Fruit fly (Drosophila melanogaster) whole organism, pupa: Measurements from ENCODE around the gene CG5071.

Source experiments
- CG10348 ChIP-seq: fragments of 200-800 bp; sonication (Bioruptor generic); IDR thresholded peaks from 2 replicates; pipeline ENCODE4 v1.3.6; 2022; ENCODE audit warnings: missing biosample characterization, missing genetic modification characterization
- CG12605 ChIP-seq: fragments of 200-800 bp; sonication (Bioruptor generic); IDR thresholded peaks from 2 replicates; pipeline ENCODE4 v1.3.6; 2022; ENCODE audit warnings: missing biosample characterization, missing genetic modification characterization
- CG13204 ChIP-seq: fragments of 200-800 bp; sonication (Bioruptor generic); optimal IDR thresholded peaks from 2 replicates; lab custom pipeline; 2018; ENCODE audit warnings: missing biosample characterization, mild to moderate bottlenecking, missing genetic modification characterization, moderate library complexity
- CG14655 ChIP-seq: fragments of 200-800 bp; sonication (Bioruptor generic); optimal IDR thresholded peaks from 3 replicates; lab custom pipeline; 2017; ENCODE audit warnings: mild to moderate bottlenecking, missing biosample characterization, missing genetic modification reagents, missing genetic modification characterization
- CG15710 ChIP-seq: fragments of 200-800 bp; sonication (Bioruptor generic); optimal IDR thresholded peaks from 2 replicates; lab custom pipeline; 2018; ENCODE audit warnings: missing biosample characterization, mild to moderate bottlenecking, missing genetic modification characterization, moderate library complexity
- CG17806 ChIP-seq: fragments of 200-800 bp; sonication (Bioruptor generic); optimal IDR thresholded peaks from 2 replicates; lab custom pipeline; 2018; ENCODE audit warnings: missing biosample characterization, mild to moderate bottlenecking, missing genetic modification characterization, moderate library complexity
- CG32121 ChIP-seq: fragments of 200-800 bp; sonication (Bioruptor generic); IDR thresholded peaks from 2 replicates; pipeline ENCODE4 v1.3.6; 2022; ENCODE audit warnings: missing biosample characterization, missing genetic modification characterization
- CG34367 ChIP-seq: fragments of 200-800 bp; sonication (Bioruptor generic); optimal IDR thresholded peaks from 2 replicates; lab custom pipeline; 2018; ENCODE audit warnings: missing biosample characterization, mild to moderate bottlenecking, missing genetic modification characterization
- CG4496 ChIP-seq: fragments of 200-800 bp; sonication (Bioruptor generic); IDR thresholded peaks from 3 replicates; pipeline ENCODE4 v1.3.6; 2022; ENCODE audit warnings: missing biosample characterization, missing genetic modification characterization
- CG8159 ChIP-seq: fragments of 200-800 bp; sonication (Bioruptor generic); optimal IDR thresholded peaks from 3 replicates; lab custom pipeline; 2018; ENCODE audit warnings: missing biosample characterization, mild to moderate bottlenecking, missing genetic modification characterization, moderate library complexity
- CG8301 ChIP-seq: fragments of 200-800 bp; sonication (Bioruptor generic); optimal IDR thresholded peaks from 2 replicates; lab custom pipeline; 2018; ENCODE audit warnings: missing biosample characterization, mild to moderate bottlenecking, missing genetic modification characterization
- CG9948 ChIP-seq: fragments of 200-800 bp; sonication (Bioruptor generic); optimal IDR thresholded peaks from 2 replicates; lab custom pipeline; 2018; ENCODE audit warnings: missing biosample characterization, mild to moderate bottlenecking, missing genetic modification characterization, moderate library complexity
- D1 ChIP-seq: fragments of 200-800 bp; sonication (Bioruptor generic); optimal IDR thresholded peaks from 2 replicates; lab custom pipeline; 2018; ENCODE audit warnings: missing biosample characterization, mild to moderate bottlenecking, missing genetic modification characterization, moderate library complexity
- EcR ChIP-seq: fragments of 200-800 bp; sonication (Bioruptor generic); optimal IDR thresholded peaks from 3 replicates; lab custom pipeline; 2019; ENCODE audit warnings: missing biosample characterization, missing genetic modification characterization, mild to moderate bottlenecking, moderate library complexity, missing genetic modification reagents
- Ets98B ChIP-seq: fragments of 200-800 bp; sonication (Bioruptor generic); IDR thresholded peaks from 2 replicates; pipeline ENCODE4 v1.3.6; 2022; ENCODE audit warnings: missing biosample characterization, missing genetic modification characterization
- Pif1A ChIP-seq: fragments of 200-800 bp; sonication (Bioruptor generic); optimal IDR thresholded peaks from 3 replicates; lab custom pipeline; 2016; ENCODE audit warnings: missing biosample characterization, missing genetic modification characterization
- Pif1B ChIP-seq: fragments of 200-800 bp; sonication (Bioruptor generic); optimal IDR thresholded peaks from 3 replicates; lab custom pipeline; 2016; ENCODE audit warnings: missing biosample characterization, missing genetic modification characterization
- Snoo ChIP-seq: fragments of 200-800 bp; sonication (Bioruptor generic); optimal IDR thresholded peaks from 3 replicates; lab custom pipeline; 2017; ENCODE audit warnings: missing biosample characterization, mild to moderate bottlenecking, missing genetic modification characterization, inconsistent platforms
- fd96Ca ChIP-seq: fragments of 200-800 bp; sonication (Bioruptor generic); IDR thresholded peaks from 3 replicates; pipeline ENCODE4 v1.3.6; 2022; ENCODE audit warnings: missing biosample characterization, missing genetic modification characterization
- gl ChIP-seq: fragments of 200-800 bp; sonication (Bioruptor generic); optimal IDR thresholded peaks from 2 replicates; lab custom pipeline; 2018; ENCODE audit warnings: missing biosample characterization, mild to moderate bottlenecking, missing genetic modification characterization
- rn ChIP-seq: fragments of 200-800 bp; sonication (Bioruptor generic); IDR thresholded peaks from 2 replicates; pipeline ENCODE4 v1.3.6; 2022; ENCODE audit warnings: missing biosample characterization, missing genetic modification characterization

Gene CG5071

DNA sequence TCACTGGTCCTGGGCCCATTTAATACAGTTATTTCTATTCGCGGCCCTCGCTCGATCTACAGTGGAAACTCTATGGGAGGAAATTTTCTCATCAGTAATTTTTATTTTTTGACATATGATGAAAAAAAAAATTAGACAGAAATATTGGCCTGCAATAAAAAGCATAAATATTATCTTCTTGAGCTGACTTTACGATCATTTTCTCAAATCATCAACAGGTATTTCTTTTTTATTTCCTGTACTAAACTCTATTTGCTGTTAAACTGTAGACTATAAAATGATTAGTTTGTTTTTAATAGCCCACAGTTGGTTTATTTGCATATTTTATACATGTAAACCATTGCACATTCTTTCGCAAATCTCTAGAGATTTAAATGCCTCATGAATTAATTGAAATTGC lies 26.0 kb downstream of the CG5071 start:
- no peak for TF ChIP-seq CG10348 (GFP tag; lab: Robert Waterston, UW)
- no peak for TF ChIP-seq EcR (GFP tag; lab: Kevin White, UChicago)
- TF ChIP-seq CG17806 (tag; lab: Kevin White, UChicago) = peak; percentile 33
- no peak for TF ChIP-seq Snoo (tag; lab: Kevin White, UChicago)
- TF ChIP-seq D1 (tag; lab: Kevin White, UChicago) = peak; percentile 8
- TF ChIP-seq CG8301 (tag; lab: Kevin White, UChicago) = peak; percentile 30
- no peak for TF ChIP-seq CG15710 (tag; lab: Kevin White, UChicago)
- TF ChIP-seq fd96Ca (GFP tag; lab: Robert Waterston, UW) = no peak
- no peak for TF ChIP-seq Ets98B (GFP tag; lab: Robert Waterston, UW)
- no peak for TF ChIP-seq CG34367 (tag; lab: Kevin White, UChicago)
- TF ChIP-seq CG9948 (tag; lab: Kevin White, UChicago) = peak; percentile 45
- TF ChIP-seq CG32121 = no peak
- no peak for TF ChIP-seq Pif1B
- no peak for TF ChIP-seq CG4496 (GFP tag; lab: Robert Waterston, UW)
- TF ChIP-seq CG13204 = no peak
- TF ChIP-seq CG14655 (GFP tag; lab: Kevin White, UChicago) = peak; percentile 73
- no peak for TF ChIP-seq gl (tag; lab: Kevin White, UChicago)
- TF ChIP-seq CG8159 (tag; lab: Kevin White, UChicago) = peak; percentile 45
- TF ChIP-seq Pif1A = no peak
- no peak for TF ChIP-seq rn (GFP tag; lab: Robert Waterston, UW)
- TF ChIP-seq CG12605 = 0 out of 2 replicates have a peak, but pooled peaks have one; percentile 7

DNA sequence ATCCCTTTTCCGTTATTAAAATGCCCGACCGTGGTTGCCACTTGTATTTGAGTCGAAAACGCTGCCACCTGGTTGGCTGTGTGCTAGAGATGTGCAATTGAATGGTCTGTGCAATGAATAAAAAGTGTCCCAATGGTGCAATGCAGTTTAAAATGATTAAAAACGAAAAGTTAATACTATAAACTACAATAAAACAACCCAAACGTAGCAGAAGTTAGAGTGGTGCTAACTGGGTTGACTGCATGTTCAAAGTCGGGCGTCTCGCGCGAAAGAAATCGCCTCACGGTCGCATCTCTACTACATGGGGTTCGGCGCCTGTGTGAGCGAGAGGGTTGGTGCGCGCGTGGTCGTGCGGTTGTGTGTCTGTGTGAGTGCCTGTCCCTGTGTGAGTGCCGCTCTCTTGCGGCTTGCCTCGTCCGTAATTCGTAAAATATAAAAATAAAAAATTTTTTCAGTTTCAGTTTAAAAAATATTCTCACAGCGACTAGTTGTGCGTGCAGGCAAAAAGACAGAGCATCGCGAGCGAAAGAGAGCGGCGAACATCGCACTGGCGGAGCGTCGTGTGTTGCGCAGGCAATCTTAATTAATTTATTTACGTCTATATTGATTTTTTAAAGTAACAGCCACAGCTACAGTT lies 28.8 kb downstream of the CG5071 start:
- TF ChIP-seq CG15710 (tag; lab: Kevin White, UChicago) = peak; percentile 82
- TF ChIP-seq EcR (GFP tag; lab: Kevin White, UChicago) = peak; percentile 36
- TF ChIP-seq D1 (tag; lab: Kevin White, UChicago) = no peak
- peak; percentile 82; the same call in 2 of the 3 replicates for TF ChIP-seq CG4496 (GFP tag; lab: Robert Waterston, UW)
- TF ChIP-seq CG32121 = peak; percentile 85
- peak; percentile 22 for TF ChIP-seq Pif1B
- peak; percentile 56; the same call in 1 of the 2 replicates for TF ChIP-seq CG12605
- peak; percentile 44 for TF ChIP-seq gl (tag; lab: Kevin White, UChicago)
- peak; percentile 75 for TF ChIP-seq CG8159 (tag; lab: Kevin White, UChicago)
- peak; percentile 69 for TF ChIP-seq CG9948 (tag; lab: Kevin White, UChicago)
- peak; percentile 74 for TF ChIP-seq CG34367 (tag; lab: Kevin White, UChicago)
- TF ChIP-seq CG8301 (tag; lab: Kevin White, UChicago) = peak; percentile 75
- peak; percentile 75 for TF ChIP-seq Pif1A
- TF ChIP-seq CG17806 (tag; lab: Kevin White, UChicago) = peak; percentile 69
- TF ChIP-seq CG14655 (GFP tag; lab: Kevin White, UChicago) = peak; percentile 78
- TF ChIP-seq rn (GFP tag; lab: Robert Waterston, UW) = peak; percentile 79
- TF ChIP-seq Snoo (tag; lab: Kevin White, UChicago) = peak; percentile 70
- peak; percentile 80 for TF ChIP-seq CG10348 (GFP tag; lab: Robert Waterston, UW)
- TF ChIP-seq fd96Ca (GFP tag; lab: Robert Waterston, UW) = peak; percentile 92
- peak; percentile 71 for TF ChIP-seq Ets98B (GFP tag; lab: Robert Waterston, UW)
- TF ChIP-seq CG13204 = peak; percentile 4

DNA sequence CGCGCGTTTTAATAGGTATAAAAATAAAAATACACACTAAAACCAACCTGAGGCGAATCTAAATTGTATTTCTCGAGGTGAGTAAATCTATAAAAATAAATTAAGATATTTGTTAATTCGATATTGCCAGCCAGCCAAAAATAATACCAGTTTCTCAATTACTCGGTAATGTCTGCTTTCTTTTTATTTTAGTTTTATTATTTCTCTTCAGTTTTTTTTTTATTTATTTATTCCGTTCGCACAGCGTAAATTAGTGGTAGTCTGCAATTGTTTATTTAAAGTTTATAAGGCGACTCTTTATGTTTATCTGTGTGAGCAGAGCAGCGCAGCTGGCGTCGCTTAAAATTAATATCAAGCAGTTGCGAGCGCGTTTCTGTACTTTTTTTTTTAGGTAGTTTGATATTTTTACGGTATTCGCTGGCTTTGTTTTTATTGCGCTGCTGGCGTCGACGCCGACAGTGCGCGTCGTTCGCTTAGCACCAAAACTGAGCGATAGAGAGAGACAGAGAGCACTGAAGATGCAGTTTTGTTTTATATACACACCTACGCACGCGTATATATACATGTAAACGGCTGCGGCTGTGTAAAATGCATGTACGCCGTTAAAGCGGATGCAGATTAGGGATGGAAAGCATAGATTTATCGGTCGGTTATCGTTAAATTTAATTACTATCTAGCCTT lies 29.5 kb downstream of the CG5071 start:
- TF ChIP-seq gl (tag; lab: Kevin White, UChicago) (peak; percentile 52), CG17806 (tag; lab: Kevin White, UChicago) (peak; percentile 10), CG4496 (GFP tag; lab: Robert Waterston, UW) (peak; percentile 77; the same call in 2 of the 3 replicates), rn (GFP tag; lab: Robert Waterston, UW) (peak; percentile 44; the same call in 1 of the 2 replicates), Snoo (tag; lab: Kevin White, UChicago) (peak; percentile 52), Ets98B (GFP tag; lab: Robert Waterston, UW) (peak; percentile 82), CG15710 (tag; lab: Kevin White, UChicago) (peak; percentile 30), CG9948 (tag; lab: Kevin White, UChicago) (no peak), CG8301 (tag; lab: Kevin White, UChicago) (peak; percentile 22), CG32121 (peak; percentile 84), CG12605 (peak; percentile 85), CG14655 (GFP tag; lab: Kevin White, UChicago) (peak; percentile 58), Pif1A (peak; percentile 51), CG34367 (tag; lab: Kevin White, UChicago) (peak; percentile 33), EcR (GFP tag; lab: Kevin White, UChicago) (no peak), CG8159 (tag; lab: Kevin White, UChicago) (peak; percentile 33), Pif1B (peak; percentile 19), CG10348 (GFP tag; lab: Robert Waterston, UW) (no peak), fd96Ca (GFP tag; lab: Robert Waterston, UW) (peak; percentile 83), CG13204 (peak; percentile 67), D1 (tag; lab: Kevin White, UChicago) (no peak)

DNA sequence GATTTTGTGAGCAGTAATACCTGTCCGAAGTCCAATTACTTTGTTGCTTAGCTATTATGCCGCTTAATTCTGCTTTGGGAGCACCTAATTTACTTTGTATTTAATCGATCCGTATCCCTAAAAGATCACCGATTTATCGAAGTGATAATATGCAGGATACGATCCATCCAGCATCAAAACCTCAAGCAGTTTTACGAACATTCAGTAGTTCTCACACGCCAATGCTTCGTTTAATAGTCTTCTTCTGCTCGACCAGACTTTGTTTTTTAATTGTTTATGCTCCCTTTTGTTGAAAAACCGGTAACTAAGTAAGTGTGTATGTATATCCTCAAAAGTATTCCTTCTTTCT lies 30.0 kb downstream of the CG5071 start:
- no peak for TF ChIP-seq CG9948 (tag; lab: Kevin White, UChicago)
- TF ChIP-seq CG14655 (GFP tag; lab: Kevin White, UChicago) = peak; percentile 3
- no peak for TF ChIP-seq rn (GFP tag; lab: Robert Waterston, UW)
- TF ChIP-seq D1 (tag; lab: Kevin White, UChicago) = no peak

DNA sequence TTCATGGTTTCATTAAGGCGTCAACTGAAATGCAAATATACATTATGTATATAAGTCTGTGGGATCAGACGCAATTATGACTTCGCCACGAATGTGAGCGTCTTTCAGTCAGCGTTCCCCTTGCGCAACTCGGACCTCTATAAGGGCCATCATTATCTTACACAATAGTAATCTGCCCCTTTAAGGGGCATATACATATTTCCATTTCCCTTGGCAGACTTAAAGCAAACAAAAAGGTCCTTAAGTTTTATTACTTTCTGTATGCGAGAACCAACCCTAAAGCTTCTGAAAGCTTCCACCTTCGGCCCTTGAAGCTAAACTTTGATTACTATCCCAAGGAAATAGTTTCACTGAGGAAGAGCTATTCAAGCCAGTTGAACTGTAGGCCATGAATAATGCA lies 32.2 kb downstream of the CG5071 start:
- TF ChIP-seq CG17806 (tag; lab: Kevin White, UChicago) (no peak), rn (GFP tag; lab: Robert Waterston, UW) (no peak), CG8301 (tag; lab: Kevin White, UChicago) (no peak), D1 (tag; lab: Kevin White, UChicago) (no peak), CG9948 (tag; lab: Kevin White, UChicago) (no peak), CG4496 (GFP tag; lab: Robert Waterston, UW) (no peak)
